Fruit fly (Drosophila melanogaster) whole organism, embryonic: ENCODE results near the gene Chd64.
A peak's percentile ranks its signal among the peaks of the same experiment; 100 is the strongest.

Experiments
- C15 ChIP-seq: fragments of 200-800 bp; sonication (Bioruptor generic); IDR thresholded peaks from 3 replicates; pipeline ENCODE4 v1.3.6; 2022; ENCODE audit warnings: missing biosample characterization, missing genetic modification characterization
- CG10209 ChIP-seq: fragments of 200-800 bp; sonication (Bioruptor generic); optimal IDR thresholded peaks from 3 replicates; lab custom pipeline; 2017; ENCODE audit warnings: missing biosample characterization, mild to moderate bottlenecking, missing genetic modification characterization, missing genetic modification reagents
- CG10267 ChIP-seq: fragments of 200-800 bp; sonication (Bioruptor generic); optimal IDR thresholded peaks from 2 replicates; lab custom pipeline; 2018; ENCODE audit warnings: missing biosample characterization, mild to moderate bottlenecking, missing genetic modification characterization, moderate library complexity
- CG10565 ChIP-seq: fragments of 200-800 bp; sonication (Bioruptor generic); optimal IDR thresholded peaks from 3 replicates; lab custom pipeline; 2016; ENCODE audit warnings: missing biosample characterization, mild to moderate bottlenecking, missing genetic modification characterization
- CG11504 ChIP-seq: fragments of 200-800 bp; sonication (Bioruptor generic); optimal IDR thresholded peaks from 3 replicates; lab custom pipeline; 2019; ENCODE audit warnings: missing biosample characterization, mild to moderate bottlenecking, missing genetic modification characterization, moderate library complexity
- CG11695 ChIP-seq: fragments of 200-800 bp; sonication (Bioruptor generic); IDR thresholded peaks from 3 replicates; pipeline ENCODE4 v1.3.6; 2022; ENCODE audit warnings: missing biosample characterization, missing genetic modification characterization
- CG11723 ChIP-seq: fragments of 200-800 bp; sonication (Bioruptor generic); optimal IDR thresholded peaks from 2 replicates; lab custom pipeline; 2017; ENCODE audit warnings: missing biosample characterization, mild to moderate bottlenecking, missing genetic modification characterization
- CG12391 ChIP-seq: fragments of 200-800 bp; sonication (Bioruptor generic); optimal IDR thresholded peaks from 3 replicates; lab custom pipeline; 2018; ENCODE audit warnings: missing biosample characterization, mild to moderate bottlenecking, missing genetic modification characterization, moderate library complexity
- CG1603 ChIP-seq: fragments of 200-800 bp; sonication (Bioruptor generic); optimal IDR thresholded peaks from 2 replicates; lab custom pipeline; 2019; ENCODE audit warnings: missing biosample characterization, mild to moderate bottlenecking, missing genetic modification characterization, moderate library complexity
- CG17361 ChIP-seq: fragments of 200-800 bp; sonication (Bioruptor generic); IDR thresholded peaks from 3 replicates; pipeline ENCODE4 v1.3.6; 2022; ENCODE audit warnings: missing biosample characterization, missing genetic modification characterization
- CG17912 ChIP-seq: fragments of 200-800 bp; sonication (Bioruptor generic); optimal IDR thresholded peaks from 2 replicates; lab custom pipeline; 2018; ENCODE audit warnings: missing biosample characterization, mild to moderate bottlenecking, missing genetic modification characterization
- CG2129 ChIP-seq: fragments of 200-800 bp; sonication (Bioruptor generic); IDR thresholded peaks from 2 replicates; pipeline ENCODE4 v1.3.6; 2022; ENCODE audit warnings: missing biosample characterization, missing genetic modification characterization; ENCODE audit not compliant: partially characterized antibody
- CG2199 ChIP-seq: fragments of 200-800 bp; sonication (Bioruptor generic); IDR thresholded peaks from 3 replicates; pipeline ENCODE4 v1.3.6; 2022; ENCODE audit warnings: missing biosample characterization, missing genetic modification characterization
- CG2678 ChIP-seq: fragments of 200-800 bp; sonication (Bioruptor generic); optimal IDR thresholded peaks from 3 replicates; lab custom pipeline; 2019; ENCODE audit warnings: missing biosample characterization, mild to moderate bottlenecking, missing genetic modification characterization, moderate library complexity
- CG32532 ChIP-seq: fragments of 200-800 bp; sonication (Bioruptor generic); IDR thresholded peaks from 2 replicates; pipeline ENCODE4 v1.3.6; 2022; ENCODE audit warnings: missing biosample characterization, missing genetic modification characterization
- CG32772 ChIP-seq: fragments of 200-800 bp; sonication (Bioruptor generic); IDR thresholded peaks from 2 replicates; pipeline ENCODE4 v1.3.6; 2022; ENCODE audit warnings: missing biosample characterization, missing genetic modification characterization
- CG43689 ChIP-seq: fragments of 200-800 bp; sonication (Bioruptor generic); IDR thresholded peaks from 2 replicates; pipeline ENCODE4 v1.3.6; 2022; ENCODE audit warnings: missing biosample characterization, missing genetic modification characterization
- CG6254 ChIP-seq: fragments of 200-800 bp; sonication (Bioruptor generic); optimal IDR thresholded peaks from 3 replicates; lab custom pipeline; 2017; ENCODE audit warnings: mild to moderate bottlenecking, missing biosample characterization, missing genetic modification reagents, missing genetic modification characterization
- CG6765 ChIP-seq: fragments of 200-800 bp; sonication (Bioruptor generic); optimal IDR thresholded peaks from 3 replicates; lab custom pipeline; 2017; ENCODE audit warnings: missing biosample characterization, mild to moderate bottlenecking, missing genetic modification characterization
- CG6854 ChIP-seq: fragments of 200-800 bp; sonication (Bioruptor generic); optimal IDR thresholded peaks from 3 replicates; lab custom pipeline; 2017; ENCODE audit warnings: missing biosample characterization, mild to moderate bottlenecking, missing genetic modification characterization
- CG7372 ChIP-seq: fragments of 200-800 bp; sonication (Bioruptor generic); IDR thresholded peaks from 2 replicates; pipeline ENCODE4 v1.3.6; 2022; ENCODE audit warnings: missing biosample characterization, missing genetic modification characterization
- CG9817 ChIP-seq: fragments of 200-800 bp; sonication (Bioruptor generic); optimal IDR thresholded peaks from 2 replicates; lab custom pipeline; 2018; ENCODE audit warnings: missing biosample characterization, mild to moderate bottlenecking, missing genetic modification characterization, moderate library complexity
- D ChIP-seq, 2 experiments: fragments of 200-800 bp in 1 of 2; fragments of >200 bp in 1 of 2; sonication (Bioruptor generic) in 1 of 2; optimal IDR thresholded peaks; 2 replicates in 1 of 2; 3 replicates in 1 of 2; lab custom pipeline; 2017; ENCODE audit warnings: mild to moderate bottlenecking in 1 of 2, missing biosample characterization in 1 of 2, missing genetic modification characterization in 1 of 2, missing genetic modification reagents in 1 of 2
- Dip2 ChIP-seq: fragments of 200-800 bp; sonication (Bioruptor generic); IDR thresholded peaks from 2 replicates; pipeline ENCODE4 v1.3.6; 2022; ENCODE audit warnings: missing biosample characterization, missing genetic modification characterization
- Doc3 ChIP-seq: fragments of 200-800 bp; sonication (Bioruptor generic); IDR thresholded peaks from 3 replicates; pipeline ENCODE4 v1.3.6; 2022; ENCODE audit warnings: missing biosample characterization, missing genetic modification characterization; ENCODE audit not compliant: partially characterized antibody
- Hey ChIP-seq: fragments of 200-800 bp; sonication (Bioruptor generic); optimal IDR thresholded peaks from 3 replicates; lab custom pipeline; 2018; ENCODE audit warnings: missing biosample characterization, mild to moderate bottlenecking, missing genetic modification characterization
- HmgZ ChIP-seq: fragments of 200-800 bp; sonication (Bioruptor generic); optimal IDR thresholded peaks from 2 replicates; lab custom pipeline; 2018; ENCODE audit warnings: missing biosample characterization, mild to moderate bottlenecking, missing genetic modification characterization
- Lhr ChIP-seq: fragments of 200-800 bp; sonication (Bioruptor generic); optimal IDR thresholded peaks from 3 replicates; lab custom pipeline; 2017; ENCODE audit warnings: mild to moderate bottlenecking, missing biosample characterization, missing genetic modification reagents, missing genetic modification characterization
- Optix ChIP-seq: fragments of 200-800 bp; sonication (Bioruptor generic); IDR thresholded peaks from 3 replicates; pipeline ENCODE4 v1.3.6; 2022; ENCODE audit warnings: missing biosample characterization, missing genetic modification characterization
- Scr ChIP-seq: fragments of 200-800 bp; sonication (Bioruptor generic); IDR thresholded peaks from 2 replicates; pipeline ENCODE4 v1.3.6; 2022; ENCODE audit warnings: missing biosample characterization, missing genetic modification characterization; ENCODE audit not compliant: partially characterized antibody
- bab2 ChIP-seq: fragments of 200-800 bp; sonication (Bioruptor generic); optimal IDR thresholded peaks from 2 replicates; lab custom pipeline; 2016; ENCODE audit warnings: missing biosample characterization, missing genetic modification characterization
- bcd ChIP-seq: fragments of 200-800 bp; sonication (Bioruptor generic); optimal IDR thresholded peaks from 2 replicates; lab custom pipeline; 2017; ENCODE audit warnings: missing biosample characterization, mild to moderate bottlenecking, missing genetic modification characterization
- cg ChIP-seq: fragments of 200-800 bp; sonication (Bioruptor generic); optimal IDR thresholded peaks from 3 replicates; lab custom pipeline; 2019; ENCODE audit warnings: missing biosample characterization, mild to moderate bottlenecking, missing genetic modification characterization, moderate library complexity
- chn ChIP-seq: fragments of 200-800 bp; sonication (Bioruptor generic); optimal IDR thresholded peaks from 2 replicates; lab custom pipeline; 2016; ENCODE audit warnings: missing biosample characterization, missing genetic modification characterization
- croc ChIP-seq: fragments of 200-800 bp; sonication (Bioruptor generic); conservative IDR thresholded peaks from 3 replicates; pipeline ENCODE4 v1.3.6; 2022; ENCODE audit warnings: missing biosample characterization, missing genetic modification characterization
- dysf ChIP-seq: fragments of 200-800 bp; sonication (Bioruptor generic); IDR thresholded peaks from 3 replicates; pipeline ENCODE4 v1.3.6; 2022; ENCODE audit warnings: missing biosample characterization, missing genetic modification characterization
- gce ChIP-seq: fragments of 200-800 bp; sonication (Bioruptor generic); IDR thresholded peaks from 3 replicates; pipeline ENCODE4 v1.3.6; 2022; ENCODE audit warnings: missing biosample characterization, missing genetic modification characterization
- gfzf ChIP-seq: fragments of 200-800 bp; sonication (Bioruptor generic); optimal IDR thresholded peaks from 2 replicates; lab custom pipeline; 2016; ENCODE audit warnings: missing biosample characterization, mild to moderate bottlenecking, missing genetic modification characterization, moderate library complexity
- hth ChIP-seq: fragments of >200 bp; optimal IDR thresholded peaks from 2 replicates; lab custom pipeline; 2017; ENCODE audit warnings: inconsistent platforms
- kay ChIP-seq: fragments of 200-800 bp; sonication (Bioruptor generic); optimal IDR thresholded peaks from 2 replicates; lab custom pipeline; 2016; ENCODE audit warnings: missing biosample characterization, missing genetic modification characterization
- nmo ChIP-seq: fragments of 200-800 bp; sonication (Bioruptor generic); optimal IDR thresholded peaks from 2 replicates; lab custom pipeline; 2018; ENCODE audit warnings: missing biosample characterization, mild to moderate bottlenecking, missing genetic modification characterization, moderate library complexity
- psq ChIP-seq: fragments of 200-800 bp; sonication (Bioruptor generic); optimal IDR thresholded peaks from 2 replicates; lab custom pipeline; 2017; ENCODE audit warnings: missing biosample characterization, missing genetic modification characterization
- sc ChIP-seq, 3 experiments: fragments of >200 bp in 2 of 3; fragments of 200-800 bp in 1 of 3; sonication (Bioruptor generic) in 1 of 3; optimal IDR thresholded peaks; 2 replicates in 2 of 3; 3 replicates in 1 of 3; lab custom pipeline; 2017; ENCODE audit warnings: mild to moderate bottlenecking in 1 of 3, missing biosample characterization in 1 of 3, missing genetic modification characterization in 1 of 3, missing genetic modification reagents in 1 of 3
- sens ChIP-seq: fragments of 200-800 bp; sonication (Bioruptor generic); peaks from one replicate; lab custom pipeline; 2016; ENCODE audit warnings: missing biosample characterization, missing genetic modification characterization
- sob ChIP-seq: fragments of 200-800 bp; sonication (Bioruptor generic); IDR thresholded peaks from 2 replicates; pipeline ENCODE4 v1.3.6; 2022; ENCODE audit warnings: missing biosample characterization, missing genetic modification characterization
- sug ChIP-seq: fragments of 200-800 bp; optimal IDR thresholded peaks from 2 replicates; lab custom pipeline; 2019; ENCODE audit warnings: missing biosample characterization, mild to moderate bottlenecking, missing genetic modification characterization, moderate library complexity
- tap ChIP-seq: fragments of 200-800 bp; optimal IDR thresholded peaks from 3 replicates; lab custom pipeline; 2019; ENCODE audit warnings: missing biosample characterization, mild to moderate bottlenecking, missing genetic modification characterization, moderate library complexity
- tna ChIP-seq: fragments of 200-800 bp; sonication (Bioruptor generic); IDR thresholded peaks from 2 replicates; pipeline ENCODE4 v1.3.6; 2022; ENCODE audit warnings: missing biosample characterization, missing genetic modification characterization; ENCODE audit not compliant: partially characterized antibody
- trem ChIP-seq: fragments of 200-800 bp; optimal IDR thresholded peaks from 3 replicates; lab custom pipeline; 2019; ENCODE audit warnings: missing biosample characterization, mild to moderate bottlenecking, missing genetic modification characterization, moderate library complexity
- wdn ChIP-seq: fragments of 200-800 bp; sonication (Bioruptor generic); IDR thresholded peaks from 2 replicates; pipeline ENCODE4 v1.3.6; 2022; ENCODE audit warnings: missing biosample characterization, missing genetic modification characterization

The Chd64 gene

DNA sequence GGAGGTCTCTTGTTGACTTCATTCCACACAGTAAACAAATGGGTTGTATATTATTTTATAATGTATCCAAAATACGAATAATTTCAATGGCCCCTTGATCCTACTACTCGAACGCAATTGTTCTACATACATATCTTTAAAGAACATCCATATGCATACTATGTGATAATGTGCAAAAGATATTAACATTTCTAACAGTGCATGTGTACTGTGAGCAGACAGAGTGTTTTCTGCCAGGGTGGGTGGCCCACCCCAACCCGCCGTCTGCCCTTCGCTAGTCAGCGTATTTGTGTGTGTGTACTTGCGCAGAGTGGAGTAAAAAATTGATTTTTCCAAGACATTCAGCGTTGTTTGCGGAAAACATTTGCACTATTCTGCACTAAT is 51.2 kb downstream of the Chd64 start (continued):
- TF ChIP-seq kay, result no peak
- no peak for TF ChIP-seq CG17912 (GFP tag; lab: Kevin White, UChicago)
- no peak for TF ChIP-seq CG10209 (GFP tag; lab: Kevin White, UChicago)
- TF ChIP-seq CG7372 (GFP tag; lab: Robert Waterston, UW), result no peak
- peak; percentile 57 for TF ChIP-seq bab2 (GFP tag; lab: Kevin White, UChicago)
- no peak for TF ChIP-seq CG10565 (GFP tag; lab: Kevin White, UChicago)
- peak; percentile 23 for TF ChIP-seq chn
- TF ChIP-seq CG12391 (tag; lab: Kevin White, UChicago), result peak; percentile 55
- no peak for TF ChIP-seq sens (GFP tag; lab: Kevin White, UChicago)
- TF ChIP-seq Scr (GFP tag; lab: Robert Waterston, UW), result no peak
- no peak for TF ChIP-seq croc (GFP tag; lab: Robert Waterston, UW)
- no peak for TF ChIP-seq psq
- no peak for TF ChIP-seq C15 (GFP tag; lab: Robert Waterston, UW)
- TF ChIP-seq CG11695, result peak; percentile 79
- peak; percentile 13; the same call in 1 of the 3 replicates for TF ChIP-seq Optix (GFP tag; lab: Robert Waterston, UW)
- TF ChIP-seq cg (GFP tag; lab: Kevin White, UChicago), result peak; percentile 6
- peak; percentile 79 for TF ChIP-seq sob
- peak; percentile 56 for TF ChIP-seq CG9817 (tag; lab: Kevin White, UChicago)
- peak; percentile 69 for TF ChIP-seq CG32772 (GFP tag; lab: Robert Waterston, UW)
- no peak for TF ChIP-seq CG6854 (GFP tag; lab: Kevin White, UChicago)
- no peak for TF ChIP-seq tna (GFP tag; lab: Robert Waterston, UW)
- TF ChIP-seq hth (lab: Kevin White, UChicago), result no peak
- peak; percentile 57 for TF ChIP-seq tap (tag; lab: Kevin White, UChicago)
- TF ChIP-seq CG6254 (GFP tag; lab: Kevin White, UChicago), result no peak
- peak; percentile 34; the same call in 1 of the 3 replicates for TF ChIP-seq CG17361 (GFP tag; lab: Robert Waterston, UW)
- TF ChIP-seq Lhr (GFP tag; lab: Kevin White, UChicago), result no peak
- TF ChIP-seq CG6765, result no peak
- TF ChIP-seq gce (GFP tag; lab: Robert Waterston, UW), result peak; percentile 53; the same call in 1 of the 3 replicates
- peak; percentile 22 for TF ChIP-seq trem
- TF ChIP-seq CG11723 (GFP tag; lab: Kevin White, UChicago), result no peak
- TF ChIP-seq CG2678 (tag; lab: Kevin White, UChicago), result peak; percentile 37
- no peak for TF ChIP-seq CG2129 (GFP tag; lab: Robert Waterston, UW)
- no peak for TF ChIP-seq sug (tag; lab: Kevin White, UChicago)
- TF ChIP-seq CG1603 (tag; lab: Kevin White, UChicago), result peak; percentile 90
- no peak for TF ChIP-seq CG10267 (tag; lab: Kevin White, UChicago)
- peak; percentile 55 for TF ChIP-seq CG43689 (GFP tag; lab: Robert Waterston, UW)
- peak; percentile 79 for TF ChIP-seq CG32532 (GFP tag; lab: Robert Waterston, UW)
- TF ChIP-seq bcd (GFP tag; lab: Kevin White, UChicago), result peak; percentile 39
- no peak for TF ChIP-seq wdn
- peak; percentile 78 for TF ChIP-seq dysf
- peak; percentile 7 for TF ChIP-seq HmgZ (tag; lab: Kevin White, UChicago)
- no peak for TF ChIP-seq sc (optimal IDR thresholded peaks at IDR 0.05; lab: Kevin White, UChicago)
- TF ChIP-seq sc (GFP tag; optimal IDR thresholded peaks at IDR 0.05; lab: Kevin White, UChicago), result no peak
- TF ChIP-seq Doc3 (GFP tag; lab: Robert Waterston, UW), result no peak
- peak; percentile 23 for TF ChIP-seq CG11504 (tag; lab: Kevin White, UChicago)
- no peak for TF ChIP-seq Dip2 (GFP tag; lab: Robert Waterston, UW)
- peak; percentile 76; the same call in 1 of the 3 replicates for TF ChIP-seq CG2199 (GFP tag; lab: Robert Waterston, UW)
- TF ChIP-seq gfzf, result no peak
- TF ChIP-seq Hey (tag; lab: Kevin White, UChicago), result no peak
- TF ChIP-seq nmo (GFP tag; lab: Kevin White, UChicago), result no peak
- TF ChIP-seq D (optimal IDR thresholded peaks at IDR 0.05; lab: Kevin White, UChicago), result no peak
- TF ChIP-seq D (GFP tag; optimal IDR thresholded peaks at IDR 0.05; lab: Kevin White, UChicago), result no peak
